Fruit fly (Drosophila melanogaster) whole organism, embryonic: ENCODE data around the gene Pfdn2.
A peak's percentile ranks its signal among the peaks of the same experiment; 100 is the strongest.

ENCODE experiments used
- B-H1 ChIP-seq: fragments of 200-800 bp; sonication (Bioruptor generic); IDR thresholded peaks from 3 replicates; pipeline ENCODE4 v1.3.6; 2022; ENCODE audit warnings: missing biosample characterization, missing genetic modification characterization
- CG11085 ChIP-seq: fragments of 200-800 bp; sonication (Bioruptor generic); IDR thresholded peaks from 2 replicates; pipeline ENCODE4 v1.3.6; 2022; ENCODE audit warnings: missing biosample characterization, missing genetic modification characterization
- CG11093 ChIP-seq: fragments of 200-800 bp; sonication (Bioruptor generic); IDR thresholded peaks from 3 replicates; pipeline ENCODE4 v1.3.6; 2022; ENCODE audit warnings: missing biosample characterization, missing genetic modification characterization
- CG12391 ChIP-seq: fragments of 200-800 bp; sonication (Bioruptor generic); optimal IDR thresholded peaks from 3 replicates; lab custom pipeline; 2018; ENCODE audit warnings: missing biosample characterization, mild to moderate bottlenecking, missing genetic modification characterization, moderate library complexity
- CG14014 ChIP-seq: fragments of 200-800 bp; sonication (Bioruptor generic); IDR thresholded peaks from 2 replicates; pipeline ENCODE4 v1.3.6; 2022; ENCODE audit warnings: missing biosample characterization, missing genetic modification characterization
- CG14050 ChIP-seq: fragments of 200-800 bp; sonication (Bioruptor generic); IDR thresholded peaks from 3 replicates; pipeline ENCODE4 v1.3.6; 2022; ENCODE audit warnings: missing biosample characterization, missing genetic modification characterization
- CG14860 ChIP-seq: fragments of 200-800 bp; sonication (Bioruptor generic); IDR thresholded peaks from 3 replicates; pipeline ENCODE4 v1.3.6; 2022; ENCODE audit warnings: missing biosample characterization, missing genetic modification characterization; ENCODE audit not compliant: partially characterized antibody
- CG15011 ChIP-seq: fragments of 200-800 bp; sonication (Bioruptor generic); optimal IDR thresholded peaks from 3 replicates; lab custom pipeline; 2018; ENCODE audit warnings: missing biosample characterization, mild to moderate bottlenecking, missing genetic modification characterization
- CG15073 ChIP-seq: fragments of 200-800 bp; sonication (Bioruptor generic); optimal IDR thresholded peaks from 2 replicates; lab custom pipeline; 2016; ENCODE audit warnings: missing biosample characterization, missing genetic modification characterization
- CG17328 ChIP-seq: fragments of 200-800 bp; sonication (Bioruptor generic); IDR thresholded peaks from 2 replicates; pipeline ENCODE4 v1.3.6; 2022; ENCODE audit warnings: missing biosample characterization, missing genetic modification characterization
- CG17912 ChIP-seq: fragments of 200-800 bp; sonication (Bioruptor generic); optimal IDR thresholded peaks from 2 replicates; lab custom pipeline; 2018; ENCODE audit warnings: missing biosample characterization, mild to moderate bottlenecking, missing genetic modification characterization
- CG2199 ChIP-seq: fragments of 200-800 bp; sonication (Bioruptor generic); IDR thresholded peaks from 3 replicates; pipeline ENCODE4 v1.3.6; 2022; ENCODE audit warnings: missing biosample characterization, missing genetic modification characterization
- CG2875 ChIP-seq: fragments of 200-800 bp; sonication (Bioruptor generic); optimal IDR thresholded peaks from 2 replicates; lab custom pipeline; 2017; ENCODE audit warnings: missing biosample characterization, mild to moderate bottlenecking, missing genetic modification characterization, missing genetic modification reagents
- CG31224 ChIP-seq: fragments of 200-800 bp; sonication (Bioruptor generic); IDR thresholded peaks from 2 replicates; pipeline ENCODE4 v1.3.6; 2022; ENCODE audit warnings: missing biosample characterization, missing genetic modification characterization
- CG3163 ChIP-seq: fragments of 200-800 bp; sonication (Bioruptor generic); optimal IDR thresholded peaks from 3 replicates; lab custom pipeline; 2016; ENCODE audit warnings: missing biosample characterization, missing genetic modification characterization
- CG3281 ChIP-seq: fragments of 200-800 bp; sonication (Bioruptor generic); optimal IDR thresholded peaks from 3 replicates; lab custom pipeline; 2017; ENCODE audit warnings: missing biosample characterization, mild to moderate bottlenecking, missing genetic modification characterization
- CG3838 ChIP-seq: fragments of 200-800 bp; sonication (Bioruptor generic); optimal IDR thresholded peaks from 3 replicates; lab custom pipeline; 2016; ENCODE audit warnings: missing biosample characterization, missing genetic modification characterization
- CG4404 ChIP-seq: fragments of 200-800 bp; sonication (Bioruptor generic); IDR thresholded peaks from 2 replicates; pipeline ENCODE4 v1.3.6; 2022; ENCODE audit warnings: missing biosample characterization, missing genetic modification characterization
- CG6854 ChIP-seq: fragments of 200-800 bp; sonication (Bioruptor generic); optimal IDR thresholded peaks from 3 replicates; lab custom pipeline; 2017; ENCODE audit warnings: missing biosample characterization, mild to moderate bottlenecking, missing genetic modification characterization
- CG8359 ChIP-seq: fragments of 200-800 bp; sonication (Bioruptor generic); optimal IDR thresholded peaks from 2 replicates; lab custom pipeline; 2017; ENCODE audit warnings: missing biosample characterization, mild to moderate bottlenecking, missing genetic modification characterization, borderline replicate concordance
- CG9215 ChIP-seq: fragments of 200-800 bp; sonication (Bioruptor generic); IDR thresholded peaks from 2 replicates; pipeline ENCODE4 v1.3.6; 2022; ENCODE audit warnings: missing biosample characterization, missing genetic modification characterization
- CG9437 ChIP-seq: fragments of 200-800 bp; sonication (Bioruptor generic); optimal IDR thresholded peaks from 2 replicates; lab custom pipeline; 2018; ENCODE audit warnings: missing biosample characterization, mild to moderate bottlenecking, missing genetic modification characterization
- D ChIP-seq, 2 experiments: fragments of 200-800 bp in 1 of 2; fragments of >200 bp in 1 of 2; sonication (Bioruptor generic) in 1 of 2; optimal IDR thresholded peaks; 2 replicates in 1 of 2; 3 replicates in 1 of 2; lab custom pipeline; 2017; ENCODE audit warnings: mild to moderate bottlenecking in 1 of 2, missing biosample characterization in 1 of 2, missing genetic modification characterization in 1 of 2, missing genetic modification reagents in 1 of 2
- Hey ChIP-seq: fragments of 200-800 bp; sonication (Bioruptor generic); optimal IDR thresholded peaks from 3 replicates; lab custom pipeline; 2018; ENCODE audit warnings: missing biosample characterization, mild to moderate bottlenecking, missing genetic modification characterization
- Hmx ChIP-seq: fragments of 200-800 bp; sonication (Bioruptor generic); optimal IDR thresholded peaks from 2 replicates; lab custom pipeline; 2016; ENCODE audit warnings: missing biosample characterization, missing genetic modification characterization
- Myb ChIP-seq: fragments of 200-800 bp; sonication (Bioruptor generic); optimal IDR thresholded peaks from 2 replicates; lab custom pipeline; 2016; ENCODE audit warnings: missing biosample characterization, missing genetic modification characterization
- Oaz ChIP-seq: fragments of 200-800 bp; sonication (Bioruptor generic); IDR thresholded peaks from 2 replicates; pipeline ENCODE4 v1.3.6; 2022; ENCODE audit warnings: missing biosample characterization, missing genetic modification characterization
- Ptx1 ChIP-seq: fragments of 200-800 bp; sonication (Bioruptor generic); IDR thresholded peaks from 2 replicates; pipeline ENCODE4 v1.3.6; 2022; ENCODE audit warnings: missing biosample characterization, missing genetic modification characterization
- Side ChIP-seq: fragments of 200-800 bp; sonication (Bioruptor generic); optimal IDR thresholded peaks from 2 replicates; lab custom pipeline; 2016; ENCODE audit warnings: missing biosample characterization, missing genetic modification characterization
- Xrp1 ChIP-seq: fragments of 200-800 bp; sonication (Bioruptor generic); IDR thresholded peaks from 2 replicates; pipeline ENCODE4 v1.3.6; 2022; ENCODE audit warnings: missing biosample characterization, missing genetic modification characterization
- ap ChIP-seq: fragments of 200-800 bp; sonication (Bioruptor generic); IDR thresholded peaks from 2 replicates; pipeline ENCODE4 v1.3.6; 2022; ENCODE audit warnings: missing biosample characterization, missing genetic modification characterization
- chinmo ChIP-seq: fragments of 200-800 bp; sonication (Bioruptor generic); IDR thresholded peaks from 4 replicates; pipeline ENCODE4 v1.3.6; 2022; ENCODE audit warnings: missing biosample characterization, missing genetic modification characterization; ENCODE audit not compliant: partially characterized antibody
- crc ChIP-seq: fragments of 200-800 bp; sonication (Bioruptor generic); optimal IDR thresholded peaks from 2 replicates; lab custom pipeline; 2016; ENCODE audit warnings: missing biosample characterization, missing genetic modification characterization
- en ChIP-seq: fragments of 200-800 bp; sonication (Bioruptor generic); optimal IDR thresholded peaks from 2 replicates; lab custom pipeline; 2016; ENCODE audit warnings: missing biosample characterization, missing genetic modification characterization
- eve ChIP-seq, 2 experiments: fragments of >200 bp; optimal IDR thresholded peaks; 2 replicates each; lab custom pipeline; 2017; ENCODE audit warnings: missing biosample characterization in 2 of 2, missing genetic modification characterization in 2 of 2
- fru ChIP-seq: fragments of >200 bp; optimal IDR thresholded peaks from 2 replicates; lab custom pipeline; 2017
- gem ChIP-seq: fragments of 200-800 bp; sonication (Bioruptor generic); optimal IDR thresholded peaks from 2 replicates; lab custom pipeline; 2019; ENCODE audit warnings: missing biosample characterization, mild to moderate bottlenecking, missing genetic modification characterization, moderate library complexity
- klu ChIP-seq: fragments of 200-800 bp; sonication (Bioruptor generic); IDR thresholded peaks from 2 replicates; pipeline ENCODE4 v1.3.6; 2022; ENCODE audit warnings: missing biosample characterization, missing genetic modification characterization
- luna ChIP-seq: fragments of 200-800 bp; sonication (Bioruptor generic); optimal IDR thresholded peaks from 2 replicates; lab custom pipeline; 2016; ENCODE audit warnings: missing biosample characterization, missing genetic modification characterization
- mld ChIP-seq: fragments of 200-800 bp; sonication (Bioruptor generic); IDR thresholded peaks from 3 replicates; pipeline ENCODE4 v1.3.6; 2022; ENCODE audit warnings: missing biosample characterization, missing genetic modification characterization; ENCODE audit not compliant: partially characterized antibody
- nerfin-2 ChIP-seq: fragments of 200-800 bp; sonication (Bioruptor generic); IDR thresholded peaks from 2 replicates; pipeline ENCODE4 v1.3.6; 2022; ENCODE audit warnings: missing biosample characterization, missing genetic modification characterization; ENCODE audit not compliant: partially characterized antibody
- pum ChIP-seq: fragments of 200-800 bp; sonication (Bioruptor generic); optimal IDR thresholded peaks from 2 replicates; lab custom pipeline; 2016; ENCODE audit warnings: missing biosample characterization, missing genetic modification characterization
- run ChIP-seq: fragments of 200-800 bp; sonication (Bioruptor generic); optimal IDR thresholded peaks from 3 replicates; lab custom pipeline; 2018; ENCODE audit warnings: missing biosample characterization, mild to moderate bottlenecking, missing genetic modification characterization
- salm ChIP-seq: fragments of 200-800 bp; sonication (Bioruptor generic); optimal IDR thresholded peaks from 2 replicates; lab custom pipeline; 2018; ENCODE audit warnings: missing biosample characterization, mild to moderate bottlenecking, missing genetic modification characterization
- sc ChIP-seq, 3 experiments: fragments of >200 bp in 2 of 3; fragments of 200-800 bp in 1 of 3; sonication (Bioruptor generic) in 1 of 3; optimal IDR thresholded peaks; 2 replicates in 2 of 3; 3 replicates in 1 of 3; lab custom pipeline; 2017; ENCODE audit warnings: mild to moderate bottlenecking in 1 of 3, missing biosample characterization in 1 of 3, missing genetic modification characterization in 1 of 3, missing genetic modification reagents in 1 of 3
- sob ChIP-seq: fragments of 200-800 bp; sonication (Bioruptor generic); IDR thresholded peaks from 2 replicates; pipeline ENCODE4 v1.3.6; 2022; ENCODE audit warnings: missing biosample characterization, missing genetic modification characterization
- sqz ChIP-seq: fragments of 200-800 bp; sonication (Bioruptor generic); optimal IDR thresholded peaks from 3 replicates; lab custom pipeline; 2018; ENCODE audit warnings: missing biosample characterization, mild to moderate bottlenecking, missing genetic modification characterization
- ssp ChIP-seq: fragments of 200-800 bp; sonication (Bioruptor generic); IDR thresholded peaks from 2 replicates; pipeline ENCODE4 v1.3.6; 2022; ENCODE audit warnings: missing biosample characterization, missing genetic modification characterization
- unpg ChIP-seq: fragments of 200-800 bp; sonication (Bioruptor generic); optimal IDR thresholded peaks from 3 replicates; lab custom pipeline; 2018; ENCODE audit warnings: missing biosample characterization, mild to moderate bottlenecking, missing genetic modification characterization, moderate library complexity
- zf30C ChIP-seq: fragments of 200-800 bp; sonication (Bioruptor generic); optimal IDR thresholded peaks from 3 replicates; lab custom pipeline; 2018; ENCODE audit warnings: missing biosample characterization, mild to moderate bottlenecking, missing genetic modification characterization

The Pfdn2 gene

dm6 chr3L:11064689-11065088 lies 9.5 kb downstream of the Pfdn2 start, which contains the start of the genes CG32075, CG45101 and SuUR (continued):
- TF ChIP-seq nerfin-2 (GFP tag; lab: Robert Waterston, UW) (no peak), sc (optimal IDR thresholded peaks at IDR 0.05; lab: Kevin White, UChicago) (no peak), sc (GFP tag; optimal IDR thresholded peaks at IDR 0.05; lab: Kevin White, UChicago) (peak; percentile 63), zf30C (no peak), CG4404 (GFP tag; lab: Robert Waterston, UW) (peak; percentile 77), CG3163 (GFP tag; lab: Kevin White, UChicago) (peak; percentile 71), CG17912 (GFP tag; lab: Kevin White, UChicago) (peak; percentile 41), Ptx1 (peak; percentile 94), Hey (peak; percentile 34), chinmo (GFP tag; lab: Robert Waterston, UW) (no peak), CG9215 (GFP tag; lab: Robert Waterston, UW) (peak; percentile 82), unpg (peak; percentile 82), CG8359 (GFP tag; lab: Kevin White, UChicago) (no peak), Myb (GFP tag; lab: Kevin White, UChicago) (peak; percentile 75), CG11093 (peak; percentile 73; the same call in 2 of the 3 replicates), ap (GFP tag; lab: Robert Waterston, UW) (peak; percentile 83), en (peak; percentile 18), ssp (GFP tag; lab: Robert Waterston, UW) (peak; percentile 83), eve (GFP tag; optimal IDR thresholded peaks at IDR 0.05; lab: Kevin White, UChicago) (peak in 1 of 2 experiments; percentile 32), CG14860 (no peak), D (optimal IDR thresholded peaks at IDR 0.05; lab: Kevin White, UChicago) (no peak), D (GFP tag; optimal IDR thresholded peaks at IDR 0.05; lab: Kevin White, UChicago) (peak; percentile 26), CG6854 (GFP tag; lab: Kevin White, UChicago) (peak; percentile 45), salm (tag; lab: Kevin White, UChicago) (peak; percentile 24), Xrp1 (GFP tag; lab: Robert Waterston, UW) (peak; percentile 83), CG14050 (peak; percentile 72; the same call in 2 of the 3 replicates), CG2875 (GFP tag; lab: Kevin White, UChicago) (peak; percentile 39), Oaz (GFP tag; lab: Robert Waterston, UW) (peak; percentile 74), B-H1 (GFP tag; lab: Robert Waterston, UW) (peak; percentile 75), CG2199 (GFP tag; lab: Robert Waterston, UW) (peak; percentile 56; the same call in 1 of the 3 replicates), fru (lab: Kevin White, UChicago) (no peak), Hmx (GFP tag; lab: Kevin White, UChicago) (peak; percentile 67), sqz (GFP tag; lab: Kevin White, UChicago) (peak; percentile 18), CG3838 (GFP tag; lab: Kevin White, UChicago) (peak; percentile 81), CG11085 (GFP tag; lab: Robert Waterston, UW) (peak; percentile 64), CG15011 (GFP tag; lab: Kevin White, UChicago) (peak; percentile 39), CG9437 (GFP tag; lab: Kevin White, UChicago) (peak; percentile 69), CG14014 (GFP tag; lab: Robert Waterston, UW) (peak; percentile 87), Side (GFP tag; lab: Kevin White, UChicago) (peak; percentile 86), CG17328 (peak; percentile 89), run (tag; lab: Kevin White, UChicago) (peak; percentile 80), CG12391 (tag; lab: Kevin White, UChicago) (peak; percentile 93), crc (peak; percentile 73), CG31224 (GFP tag; lab: Robert Waterston, UW) (peak; percentile 74), CG3281 (GFP tag; lab: Kevin White, UChicago) (peak; percentile 72), gem (peak; percentile 92), klu (GFP tag; lab: Robert Waterston, UW) (peak; percentile 80), CG15073 (GFP tag; lab: Kevin White, UChicago) (peak; percentile 57), pum (GFP tag; lab: Kevin White, UChicago) (peak; percentile 87), mld (no peak), sob (GFP tag; lab: Robert Waterston, UW) (peak; percentile 88), luna (GFP tag; lab: Kevin White, UChicago) (peak; percentile 88)
